Fruit fly (Drosophila melanogaster) whole organism, adult: Measurements from ENCODE around the gene CG10550.

Experiments used
- CG11617 ChIP-seq: fragments of 200-800 bp; sonication (Bioruptor generic); optimal IDR thresholded peaks from 2 replicates; lab custom pipeline; 2017; ENCODE audit warnings: mild to moderate bottlenecking, missing biosample characterization, missing genetic modification reagents, missing genetic modification characterization
- CG12768 ChIP-seq: fragments of 200-800 bp; sonication (Bioruptor generic); optimal IDR thresholded peaks from 2 replicates; lab custom pipeline; 2017; ENCODE audit warnings: missing biosample characterization, missing genetic modification characterization, mild to moderate bottlenecking, moderate library complexity, missing genetic modification reagents
- CG14711 ChIP-seq: fragments of 200-800 bp; sonication (Bioruptor generic); optimal IDR thresholded peaks from 2 replicates; lab custom pipeline; 2018; ENCODE audit warnings: missing biosample characterization, mild to moderate bottlenecking, missing genetic modification characterization, moderate library complexity
- CG1620 ChIP-seq: fragments of 200-800 bp; sonication (Bioruptor generic); optimal IDR thresholded peaks from 2 replicates; lab custom pipeline; 2016; ENCODE audit warnings: missing biosample characterization, missing genetic modification characterization
- CG33017 ChIP-seq: fragments of 200-800 bp; sonication (Bioruptor generic); optimal IDR thresholded peaks from 2 replicates; lab custom pipeline; 2018; ENCODE audit warnings: missing biosample characterization, mild to moderate bottlenecking, missing genetic modification characterization, moderate library complexity
- CG5204 ChIP-seq: fragments of 200-800 bp; sonication (Bioruptor generic); optimal IDR thresholded peaks from 2 replicates; lab custom pipeline; 2016; ENCODE audit warnings: missing biosample characterization, missing genetic modification characterization
- CG7045 ChIP-seq: fragments of 200-800 bp; sonication (Bioruptor generic); optimal IDR thresholded peaks from 2 replicates; lab custom pipeline; 2017; ENCODE audit warnings: missing biosample characterization, mild to moderate bottlenecking, missing genetic modification characterization
- CG7101 ChIP-seq: fragments of 200-800 bp; sonication (Bioruptor generic); optimal IDR thresholded peaks from 2 replicates; lab custom pipeline; 2018; ENCODE audit warnings: missing biosample characterization, mild to moderate bottlenecking, missing genetic modification characterization, moderate library complexity
- Clk ChIP-seq: fragments of 200-800 bp; sonication (Bioruptor generic); optimal IDR thresholded peaks from 2 replicates; lab custom pipeline; 2017; ENCODE audit warnings: missing biosample characterization, missing genetic modification characterization
- Crg-1 ChIP-seq: fragments of 200-800 bp; sonication (Bioruptor generic); optimal IDR thresholded peaks from 2 replicates; lab custom pipeline; 2016; ENCODE audit warnings: missing biosample characterization, missing genetic modification characterization
- Hr96 ChIP-seq: fragments of 200-800 bp; sonication (Bioruptor generic); optimal IDR thresholded peaks from 2 replicates; lab custom pipeline; 2016; ENCODE audit warnings: missing biosample characterization, missing genetic modification characterization
- Mnt ChIP-seq: fragments of 200-800 bp; sonication (Bioruptor generic); optimal IDR thresholded peaks from 2 replicates; lab custom pipeline; 2016; ENCODE audit warnings: missing biosample characterization, mild to moderate bottlenecking, missing genetic modification characterization
- bab1 ChIP-seq: fragments of 200-800 bp; sonication (Bioruptor generic); optimal IDR thresholded peaks from 3 replicates; lab custom pipeline; 2019; ENCODE audit warnings: missing biosample characterization, mild to moderate bottlenecking, missing genetic modification characterization, moderate library complexity
- cic ChIP-seq: fragments of 200-800 bp; sonication (Bioruptor generic); optimal IDR thresholded peaks from 2 replicates; lab custom pipeline; 2017; ENCODE audit warnings: missing biosample characterization, mild to moderate bottlenecking, missing genetic modification characterization, moderate library complexity
- cnc ChIP-seq, 2 experiments: fragments of >200 bp; optimal IDR thresholded peaks; 2 replicates each; lab custom pipeline; 2017
- kay ChIP-seq: fragments of 200-800 bp; sonication (Bioruptor generic); peaks from one replicate; lab custom pipeline; 2016; ENCODE audit warnings: missing biosample characterization, missing genetic modification characterization, borderline replicate concordance
- ovo ChIP-seq: fragments of 200-800 bp; sonication (Bioruptor generic); optimal IDR thresholded peaks from 2 replicates; lab custom pipeline; 2016; ENCODE audit warnings: missing biosample characterization, missing genetic modification characterization
- pad ChIP-seq: fragments of 200-800 bp; sonication (Bioruptor generic); optimal IDR thresholded peaks from 3 replicates; lab custom pipeline; 2017; ENCODE audit warnings: missing biosample characterization, missing genetic modification characterization, mild to moderate bottlenecking, moderate library complexity, missing genetic modification reagents
- tj ChIP-seq: fragments of 200-800 bp; sonication (Bioruptor generic); optimal IDR thresholded peaks from 3 replicates; lab custom pipeline; 2017; ENCODE audit warnings: missing biosample characterization, mild to moderate bottlenecking, missing genetic modification characterization, moderate library complexity
- toe ChIP-seq: fragments of 200-800 bp; sonication (Bioruptor generic); optimal IDR thresholded peaks from 2 replicates; lab custom pipeline; 2016; ENCODE audit warnings: missing biosample characterization, missing genetic modification characterization

The CG10550 gene

dm6 chr3R:25281165-25281564 lies 27.0 kb downstream of the CG10550 start, which contains the start of gene CG11892:
Gene CG11892, plus strand, starts transcription at chr3R:25281548.
- TF ChIP-seq toe (GFP tag; lab: Kevin White, UChicago), result no peak
- TF ChIP-seq Crg-1, result peak; percentile 20
- no peak for TF ChIP-seq bab1 (GFP tag; lab: Kevin White, UChicago)
- TF ChIP-seq CG11617 (GFP tag; lab: Kevin White, UChicago), result peak; percentile 82
- peak; percentile 67 for TF ChIP-seq Mnt (GFP tag; lab: Kevin White, UChicago)
- peak; percentile 93 for TF ChIP-seq cic
- peak; percentile 93 for TF ChIP-seq kay (GFP tag; lab: Kevin White, UChicago)
- no peak for TF ChIP-seq cnc (optimal IDR thresholded peaks at IDR 0.05; lab: Kevin White, UChicago)
- no peak for TF ChIP-seq Hr96 (GFP tag; lab: Kevin White, UChicago)
- peak; percentile 89 for TF ChIP-seq CG33017 (tag; lab: Kevin White, UChicago)
- peak; percentile 72 for TF ChIP-seq Clk (GFP tag; lab: Kevin White, UChicago)
- peak; percentile 64 for TF ChIP-seq CG14711 (tag; lab: Kevin White, UChicago)
- TF ChIP-seq CG7101 (tag; lab: Kevin White, UChicago), result peak; percentile 87
- TF ChIP-seq tj (GFP tag; lab: Kevin White, UChicago), result peak; percentile 39
- peak; percentile 89 for TF ChIP-seq CG12768 (GFP tag; lab: Kevin White, UChicago)
- TF ChIP-seq pad (GFP tag; lab: Kevin White, UChicago), result peak; percentile 68
- TF ChIP-seq CG1620, result no peak
- peak; percentile 93 for TF ChIP-seq CG7045
- TF ChIP-seq ovo (GFP tag; lab: Kevin White, UChicago), result peak; percentile 30
- TF ChIP-seq CG5204 (GFP tag; lab: Kevin White, UChicago), result peak; percentile 28

DNA sequence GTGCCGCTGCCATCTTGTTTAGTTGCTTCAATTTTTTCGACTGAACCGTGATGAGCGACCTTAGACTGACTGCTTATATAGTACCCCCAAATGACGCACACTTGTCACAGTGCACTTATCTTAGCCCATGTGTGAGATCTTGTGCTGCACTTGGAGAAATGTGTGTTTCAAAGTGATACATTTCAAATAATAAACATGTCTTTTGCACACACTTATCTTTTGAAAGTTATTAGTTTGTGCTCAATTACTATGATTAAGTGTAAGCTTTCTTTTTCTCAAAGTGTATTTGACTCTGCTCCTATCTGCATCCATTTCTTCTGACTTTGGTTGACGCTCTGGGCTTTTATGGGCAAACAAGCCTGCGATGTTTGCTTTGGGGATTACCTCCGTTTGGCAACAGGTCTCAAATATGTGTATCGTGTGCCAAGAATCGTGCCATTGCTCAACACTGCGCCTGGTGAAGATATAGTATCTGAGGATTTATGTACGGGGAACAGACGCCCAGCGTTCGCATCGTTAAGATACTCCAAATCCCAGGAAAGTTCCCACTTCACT lies 28.3 kb downstream of the CG10550 start, which contains the start of gene CG10514:
CG10514 (minus strand) TSS at position 51 of the 555 bp plus-strand sequence.
- TF ChIP-seq Mnt (GFP tag; lab: Kevin White, UChicago), result peak; percentile 33
- TF ChIP-seq cic, result peak; percentile 65
- peak; percentile 23 for TF ChIP-seq ovo (GFP tag; lab: Kevin White, UChicago)
- TF ChIP-seq tj (GFP tag; lab: Kevin White, UChicago), result no peak
- peak; percentile 57 for TF ChIP-seq CG7101 (tag; lab: Kevin White, UChicago)
- peak; percentile 50 for TF ChIP-seq CG7045
- peak; percentile 45 for TF ChIP-seq CG33017 (tag; lab: Kevin White, UChicago)
- TF ChIP-seq CG12768 (GFP tag; lab: Kevin White, UChicago), result peak; percentile 53
- no peak for TF ChIP-seq CG5204 (GFP tag; lab: Kevin White, UChicago)
- TF ChIP-seq kay (GFP tag; lab: Kevin White, UChicago), result peak; percentile 90

- TF ChIP-seq cnc (optimal IDR thresholded peaks at IDR 0.05; lab: Kevin White, UChicago) (no peak), CG11617 (GFP tag; lab: Kevin White, UChicago) (no peak), CG7045 (no peak), ovo (GFP tag; lab: Kevin White, UChicago) (no peak), toe (GFP tag; lab: Kevin White, UChicago) (no peak), CG14711 (tag; lab: Kevin White, UChicago) (no peak), Hr96 (GFP tag; lab: Kevin White, UChicago) (no peak), cic (no peak), Mnt (GFP tag; lab: Kevin White, UChicago) (no peak), CG5204 (GFP tag; lab: Kevin White, UChicago) (no peak), CG12768 (GFP tag; lab: Kevin White, UChicago) (no peak), tj (GFP tag; lab: Kevin White, UChicago) (no peak), Clk (GFP tag; lab: Kevin White, UChicago) (no peak), CG7101 (tag; lab: Kevin White, UChicago) (no peak), bab1 (GFP tag; lab: Kevin White, UChicago) (no peak), Crg-1 (no peak), CG1620 (no peak), pad (GFP tag; lab: Kevin White, UChicago) (no peak)
Observed at dm6 chr3R:25277112-25277511, 31.1 kb downstream of the CG10550 start, which contains the start of gene CG10513. Gene CG10513, minus strand, starts transcription at chr3R:25277212.

DNA sequence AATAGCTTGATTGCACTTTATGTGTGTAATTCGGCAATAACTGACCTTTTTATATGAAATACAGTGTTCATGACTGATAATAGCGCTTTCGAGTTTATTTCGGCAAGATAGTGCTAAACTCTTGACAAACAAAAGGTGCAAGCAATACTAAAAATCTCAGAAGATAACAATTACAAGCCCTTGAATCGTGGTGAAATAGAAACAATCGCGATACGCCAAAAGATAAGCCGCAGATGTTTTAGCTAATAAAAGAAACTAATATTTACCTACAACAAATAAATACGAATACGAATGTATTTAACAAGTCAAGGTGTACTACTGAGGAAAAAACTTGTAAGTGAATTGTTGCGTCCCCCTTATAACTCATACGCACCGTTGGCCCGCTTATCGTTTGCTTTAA lies 32.9 kb downstream of the CG10550 start:
- TF ChIP-seq pad (GFP tag; lab: Kevin White, UChicago) (peak; percentile 44), CG5204 (GFP tag; lab: Kevin White, UChicago) (peak; percentile 34), Crg-1 (peak; percentile 11), kay (GFP tag; lab: Kevin White, UChicago) (peak; percentile 94), tj (GFP tag; lab: Kevin White, UChicago) (no peak), ovo (GFP tag; lab: Kevin White, UChicago) (peak; percentile 20), CG33017 (tag; lab: Kevin White, UChicago) (peak; percentile 71), CG12768 (GFP tag; lab: Kevin White, UChicago) (peak; percentile 58), Clk (GFP tag; lab: Kevin White, UChicago) (no peak), toe (GFP tag; lab: Kevin White, UChicago) (no peak), CG1620 (no peak), Hr96 (GFP tag; lab: Kevin White, UChicago) (no peak), CG7045 (peak; percentile 80), CG11617 (GFP tag; lab: Kevin White, UChicago) (peak; percentile 62), bab1 (GFP tag; lab: Kevin White, UChicago) (no peak), cnc (optimal IDR thresholded peaks at IDR 0.05; lab: Kevin White, UChicago) (no peak), CG7101 (tag; lab: Kevin White, UChicago) (peak; percentile 65), cic (peak; percentile 97), CG14711 (tag; lab: Kevin White, UChicago) (peak; percentile 22), Mnt (GFP tag; lab: Kevin White, UChicago) (peak; percentile 19)

DNA sequence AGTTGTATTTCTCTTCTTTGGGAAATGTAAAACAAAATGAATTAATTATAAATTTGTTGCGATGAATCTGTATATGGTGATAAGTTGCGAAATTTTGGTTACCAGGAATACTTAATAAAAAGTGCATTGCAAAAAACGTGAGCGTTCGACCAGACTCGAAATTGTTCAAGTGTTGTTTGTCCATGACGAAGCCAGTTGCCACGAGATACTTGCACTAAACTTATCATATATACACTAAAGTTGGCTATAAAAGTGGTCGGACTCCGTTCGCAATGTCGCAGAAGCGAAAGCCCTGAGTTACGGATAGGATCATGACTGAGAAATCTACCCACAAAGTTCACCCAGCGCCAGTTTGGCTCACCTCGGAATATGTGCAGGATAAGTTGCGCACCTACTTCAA lies 34.7 kb downstream of the CG10550 start, which contains the start of gene CG11878:
CG11878 (plus strand) TSS at position 301 of the 400 bp plus-strand sequence.
- TF ChIP-seq CG12768 (GFP tag; lab: Kevin White, UChicago) (no peak), Clk (GFP tag; lab: Kevin White, UChicago) (no peak), CG5204 (GFP tag; lab: Kevin White, UChicago) (no peak), Hr96 (GFP tag; lab: Kevin White, UChicago) (no peak), cic (peak; percentile 0)
